Worm (Caenorhabditis elegans) whole organism, midembryonic: ENCODE measurements around the gene C08E8.10.

Experiments used
- T22C8.4 ChIP-seq: fragments of 200-800 bp; sonication (Bioruptor generic); IDR thresholded peaks from 2 replicates; pipeline ENCODE4 v1.3.6; 2022; ENCODE audit warnings: missing genetic modification characterization, missing compliant biosample characterization
- cog-1 ChIP-seq: sonication (generic microtip); optimal IDR thresholded peaks from 2 replicates; lab custom pipeline; 2016; ENCODE audit warnings: missing genetic modification characterization, missing compliant biosample characterization
- flt-1 ChIP-seq: fragments of 200-800 bp; sonication (Bioruptor generic); IDR thresholded peaks from 2 replicates; pipeline ENCODE4 v1.3.6; 2022; ENCODE audit warnings: missing genetic modification characterization, missing compliant biosample characterization
- klf-2 ChIP-seq: fragments of 200-800 bp; sonication (Bioruptor generic); conservative IDR thresholded peaks from 2 replicates; pipeline ENCODE4 v1.3.6; 2022; ENCODE audit warnings: missing genetic modification reagents, missing genetic modification characterization, missing compliant biosample characterization
- ref-1 ChIP-seq: fragments of 200-800 bp; sonication (Bioruptor generic); conservative IDR thresholded peaks from 2 replicates; pipeline ENCODE4 v1.3.6; 2022; ENCODE audit warnings: missing genetic modification reagents, missing genetic modification characterization, missing compliant biosample characterization
- tab-1 ChIP-seq: fragments of 200-800 bp; sonication (Bioruptor generic); IDR thresholded peaks from 2 replicates; pipeline ENCODE4 v1.3.6; 2022; ENCODE audit warnings: missing genetic modification characterization, missing compliant biosample characterization
- ztf-23 ChIP-seq: fragments of 200-800 bp; sonication (Bioruptor generic); IDR thresholded peaks from 2 replicates; pipeline ENCODE4 v1.3.6; 2022; ENCODE audit warnings: missing genetic modification reagents, missing genetic modification characterization, missing compliant biosample characterization
- ztf-29 ChIP-seq: fragments of 200-800 bp; sonication (Bioruptor generic); IDR thresholded peaks from 2 replicates; pipeline ENCODE4 v1.3.6; 2022; ENCODE audit warnings: missing genetic modification reagents, missing genetic modification characterization, missing compliant biosample characterization

DNA sequence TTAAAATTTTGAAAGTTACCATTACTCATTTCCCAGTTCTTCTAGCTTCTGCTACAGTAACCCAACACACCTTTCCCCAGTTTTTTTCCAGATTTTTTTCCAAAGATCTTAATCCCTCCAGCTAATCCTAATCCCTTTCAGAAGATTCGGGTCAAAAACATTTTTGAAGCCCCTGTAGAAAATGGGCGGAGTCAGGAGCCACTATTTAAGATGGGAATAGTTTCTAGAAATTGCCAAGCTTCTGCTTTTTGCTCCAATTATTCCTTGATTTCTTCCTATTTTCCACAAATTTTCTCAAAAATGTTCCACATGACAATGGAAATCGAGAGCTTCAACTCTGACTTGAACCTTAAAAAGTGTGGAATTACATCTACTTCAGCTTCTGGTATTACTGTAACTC lies 24.9 kb upstream of the C08E8.10 start, which contains the start of gene C08E8.9:
- TF ChIP-seq ztf-29 (no peak), tab-1 (GFP tag; lab: Robert Waterston, UW) (no peak), klf-2 (GFP tag; lab: Robert Waterston, UW) (no peak), ref-1 (GFP tag; lab: Robert Waterston, UW) (no peak), flt-1 (GFP tag; lab: Robert Waterston, UW) (no peak), cog-1 (tag; lab: Kevin White, UChicago) (no peak), ztf-23 (no peak), T22C8.4 (GFP tag; lab: Robert Waterston, UW) (no peak)
